Fruit fly (Drosophila melanogaster): Measurements from ENCODE around the gene CG9917.

The CG9917 gene

DNA sequence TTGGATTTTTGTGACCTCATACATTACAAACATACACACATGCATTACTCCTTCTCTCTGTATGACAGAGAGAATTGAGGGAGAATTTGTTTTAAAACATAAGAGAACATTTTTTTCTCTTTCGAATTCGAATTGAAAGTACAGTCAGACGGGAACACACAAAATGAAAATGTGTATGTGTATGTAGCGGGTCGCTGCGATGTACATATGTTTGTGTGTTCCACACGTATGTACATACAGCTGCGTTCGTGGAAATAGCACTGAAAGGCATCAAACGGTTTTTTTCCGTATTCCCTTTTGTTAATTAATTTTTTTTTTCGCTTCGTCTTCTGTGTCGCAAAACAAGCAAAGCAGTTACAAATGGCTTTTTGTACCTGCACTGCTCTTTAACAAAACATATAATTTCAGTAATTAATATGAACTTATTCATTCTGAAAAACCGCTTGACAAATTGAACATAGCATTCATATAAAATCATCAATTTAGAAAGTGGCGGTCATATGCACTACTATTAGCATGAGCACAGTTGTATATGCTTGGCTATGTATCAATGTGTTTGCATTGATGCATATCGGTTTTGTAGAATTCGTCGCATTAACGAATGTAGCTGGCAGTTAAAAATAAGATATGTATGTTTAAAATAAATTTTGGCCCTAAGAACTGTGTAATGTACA lies 9.7 kb upstream of the CG9917 start (continued):
- TF ChIP-seq CG10209 (GFP tag; optimal IDR thresholded peaks at IDR 0.05) (peak; percentile 97), CG3726 (GFP tag; IDR thresholded peaks at IDR 0.05) (no peak; the same call in 2 of the 3 replicates), ac (GFP tag; optimal IDR thresholded peaks at IDR 0.05) (peak; percentile 88), CG11723 (GFP tag; optimal IDR thresholded peaks at IDR 0.05) (peak; percentile 94), crc (GFP tag; optimal IDR thresholded peaks at IDR 0.05) (peak; percentile 96), CG11560 (tag; IDR thresholded peaks at IDR 0.05) (no peak; the same call in 1 of the 3 replicates), Lpt (GFP tag; optimal IDR thresholded peaks at IDR 0.05) (no peak), zf30C (GFP tag; optimal IDR thresholded peaks at IDR 0.05) (peak; percentile 18), CG6272 (GFP tag; IDR thresholded peaks at IDR 0.05) (peak; percentile 84), ara (GFP tag; IDR thresholded peaks at IDR 0.05) (peak; percentile 92), sim (GFP tag; IDR thresholded peaks at IDR 0.05) (peak; percentile 80; the same call in 1 of the 2 replicates), pum (GFP tag; optimal IDR thresholded peaks at IDR 0.05) (peak; percentile 93), NK7.1 (GFP tag; optimal IDR thresholded peaks at IDR 0.05) (peak; percentile 94), CG15073 (GFP tag; optimal IDR thresholded peaks at IDR 0.05) (peak; percentile 62), stc (GFP tag; IDR thresholded peaks at IDR 0.05) (peak; percentile 91), CG4854 (GFP tag; optimal IDR thresholded peaks at IDR 0.05) (peak; percentile 93), pan (optimal IDR thresholded peaks at IDR 0.05) (no peak), pan (GFP tag; optimal IDR thresholded peaks at IDR 0.05 in 1 of 2, IDR thresholded peaks at IDR 0.05 in 1 of 2) (peak in 1 of 2 experiments; percentile 92), CG7357 (GFP tag; IDR thresholded peaks at IDR 0.05) (peak; percentile 85), en (GFP tag; optimal IDR thresholded peaks at IDR 0.05) (peak; percentile 91), CG17328 (GFP tag; IDR thresholded peaks at IDR 0.05) (peak; percentile 88), Atf-2 (GFP tag; optimal IDR thresholded peaks at IDR 0.05) (peak; percentile 94), CG31441 (GFP tag; IDR thresholded peaks at IDR 0.05) (peak; percentile 97), gce (GFP tag; IDR thresholded peaks at IDR 0.05) (peak; percentile 73; the same call in 1 of the 3 replicates), CG18476 (GFP tag; optimal IDR thresholded peaks at IDR 0.05) (peak; percentile 96), CG16779 (GFP tag; IDR thresholded peaks at IDR 0.05) (0 out of 2 replicates have a peak, but pooled peaks have one; percentile 45), Awh (GFP tag; IDR thresholded peaks at IDR 0.05) (peak; percentile 86), z (GFP tag; IDR thresholded peaks at IDR 0.05) (no peak), fd64A (GFP tag; optimal IDR thresholded peaks at IDR 0.05) (peak; percentile 93), CG17186 (GFP tag; optimal IDR thresholded peaks at IDR 0.05) (peak; percentile 82), wek (GFP tag; optimal IDR thresholded peaks at IDR 0.05) (peak; percentile 84), NfI (GFP tag; optimal IDR thresholded peaks at IDR 0.05) (peak; percentile 96), mirr (GFP tag; optimal IDR thresholded peaks at IDR 0.05) (peak; percentile 96), CG7372 (GFP tag; IDR thresholded peaks at IDR 0.05) (peak; percentile 93), CHES-1-like (GFP tag; optimal IDR thresholded peaks at IDR 0.05) (peak; percentile 95), HmgZ (tag; optimal IDR thresholded peaks at IDR 0.05) (peak; percentile 97), sug (tag; optimal IDR thresholded peaks at IDR 0.05) (peak; percentile 95), CG6683 (GFP tag; optimal IDR thresholded peaks at IDR 0.05) (peak; percentile 90), klu (GFP tag; IDR thresholded peaks at IDR 0.05) (peak; percentile 84), CG6654 (GFP tag; optimal IDR thresholded peaks at IDR 0.05) (peak; percentile 86), D (optimal IDR thresholded peaks at IDR 0.05) (no peak), D (GFP tag; optimal IDR thresholded peaks at IDR 0.05) (peak; percentile 96), Fer2 (tag; optimal IDR thresholded peaks at IDR 0.05) (peak; percentile 89), chif (GFP tag; optimal IDR thresholded peaks at IDR 0.05) (peak; percentile 93 to 95), pzg (GFP tag; optimal IDR thresholded peaks at IDR 0.05) (peak; percentile 19), lbe (GFP tag; optimal IDR thresholded peaks at IDR 0.05) (peak; percentile 89), Hr3 (GFP tag; optimal IDR thresholded peaks at IDR 0.05) (peak; percentile 90), h (optimal IDR thresholded peaks at IDR 0.05) (no peak), HLH54F (GFP tag; optimal IDR thresholded peaks at IDR 0.05) (peak; percentile 96), CG30020 (tag; optimal IDR thresholded peaks at IDR 0.05) (peak; percentile 90), bowl (GFP tag; IDR thresholded peaks at IDR 0.05) (peak; percentile 83)
